Worm (Caenorhabditis elegans): ENCODE results near the gene C53A5.17.
A peak's percentile ranks its signal among the peaks of the same experiment; 100 is the strongest.

The C53A5.17 gene

DNA sequence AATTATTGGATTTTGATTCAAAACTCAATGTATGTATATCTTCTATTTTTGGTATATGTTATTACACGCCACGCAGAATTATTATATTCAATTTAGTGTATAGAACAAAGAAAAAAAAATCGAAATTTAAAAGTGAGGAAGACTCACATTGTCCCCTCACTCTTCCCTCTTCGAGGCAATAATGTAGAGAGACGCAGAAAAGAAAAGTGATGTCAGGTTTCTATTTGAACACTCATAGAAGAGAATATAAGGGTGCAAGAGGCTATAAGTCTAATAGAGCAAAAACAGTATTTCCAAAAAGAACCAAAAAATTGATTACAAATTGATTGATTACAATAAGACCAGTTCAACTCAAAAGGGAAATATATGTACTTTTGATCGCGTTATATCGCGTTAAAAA is 27.6 kb upstream of the C53A5.17 start:
- TF ChIP-seq unc-120 (tag; optimal IDR thresholded peaks at IDR 0.05; ENCODE audit: poor library complexity, severe bottlenecking) (peak; percentile 9), nhr-12 (tag; optimal IDR thresholded peaks at IDR 0.05) (no peak)

DNA sequence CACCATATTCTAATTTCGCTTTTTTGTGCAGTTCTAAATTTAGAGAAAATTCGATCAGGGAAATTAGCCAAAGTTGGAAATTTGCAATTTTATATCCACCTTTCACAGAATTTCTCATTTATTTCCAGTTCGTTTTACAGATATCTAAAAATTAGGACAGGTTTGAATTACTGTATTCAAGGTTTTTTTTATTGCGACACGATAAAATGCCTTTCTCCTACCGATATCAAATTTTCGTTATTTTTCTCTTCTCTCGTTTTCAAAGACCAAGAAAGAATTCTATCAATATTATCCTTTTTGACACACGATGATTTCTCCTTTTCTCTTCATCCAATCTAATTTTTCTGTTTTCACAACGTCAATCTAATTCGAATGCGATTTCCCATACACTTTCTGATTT is 25.7 kb upstream of the C53A5.17 start, which contains the start of gene C53A5.13:
Gene C53A5.13, plus strand, starts transcription at position 301 of the 400 bp plus-strand sequence.
- TF ChIP-seq blmp-1 (tag; optimal IDR thresholded peaks at IDR 0.05) = no peak
- no peak for TF ChIP-seq sptf-1 (tag; optimal IDR thresholded peaks at IDR 0.05)
- TF ChIP-seq sem-2 (GFP tag; optimal IDR thresholded peaks at IDR 0.05) = no peak
- TF ChIP-seq M03D4.4 (tag; optimal IDR thresholded peaks at IDR 0.05) = no peak
- TF ChIP-seq unc-62 (GFP tag; optimal IDR thresholded peaks at IDR 0.05) = no peak
- no peak for TF ChIP-seq elt-1 (tag; optimal IDR thresholded peaks at IDR 0.05; ENCODE audit: borderline replicate concordance, insufficient read depth)
- no peak for TF ChIP-seq mls-2 (tag; optimal IDR thresholded peaks at IDR 0.05)
- no peak for TF ChIP-seq unc-120 (tag; optimal IDR thresholded peaks at IDR 0.05; ENCODE audit: poor library complexity, severe bottlenecking)
- TF ChIP-seq lsy-2 (tag; optimal IDR thresholded peaks at IDR 0.05) = no peak
- TF ChIP-seq snpc-4 (tag; optimal IDR thresholded peaks at IDR 0.05) = no peak
- TF ChIP-seq zip-8 (tag; optimal IDR thresholded peaks at IDR 0.05) = no peak
- TF ChIP-seq hlh-1 (tag; optimal IDR thresholded peaks at IDR 0.05) = no peak

DNA sequence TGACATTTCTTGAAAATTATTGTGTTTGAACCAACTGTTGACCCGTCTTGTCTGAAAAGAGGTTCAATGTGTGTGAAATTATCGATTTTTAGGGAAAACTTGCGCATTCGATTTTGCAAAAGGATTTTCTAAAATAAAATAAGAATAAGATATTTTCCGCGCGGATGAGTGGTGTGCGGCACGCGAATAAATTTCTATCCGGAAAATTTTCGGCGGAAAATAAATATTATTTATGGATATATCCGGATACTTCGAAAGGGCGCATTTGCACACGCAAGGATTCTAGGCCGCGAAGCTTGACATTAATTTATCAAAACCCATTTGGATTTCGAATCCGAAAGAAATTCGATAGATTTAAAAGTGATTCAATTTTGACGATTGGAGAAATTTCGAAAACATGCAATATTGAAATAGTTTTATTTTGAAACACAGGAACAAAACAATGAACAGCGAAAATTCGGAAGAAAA is 24.9 kb upstream of the C53A5.17 start, which contains the start of gene rike-1:
Gene rike-1, minus strand, starts transcription at position 51 of the 468 bp plus-strand sequence.
- peak; percentile 57 for TF ChIP-seq mep-1 (tag; optimal IDR thresholded peaks at IDR 0.05)
- TF ChIP-seq ceh-39 (tag; optimal IDR thresholded peaks at IDR 0.05) = peak; percentile 41
- peak; percentile 22 for TF ChIP-seq unc-120 (tag; optimal IDR thresholded peaks at IDR 0.05; ENCODE audit: poor library complexity, severe bottlenecking)
- no peak for TF ChIP-seq blmp-1 (tag; optimal IDR thresholded peaks at IDR 0.05)
- peak; percentile 8 for TF ChIP-seq nhr-2 (tag; optimal IDR thresholded peaks at IDR 0.05)
- peak; percentile 62 for TF ChIP-seq ces-1 (GFP tag; optimal IDR thresholded peaks at IDR 0.05)
- no peak for TF ChIP-seq bed-3 (GFP tag; optimal IDR thresholded peaks at IDR 0.05)

DNA sequence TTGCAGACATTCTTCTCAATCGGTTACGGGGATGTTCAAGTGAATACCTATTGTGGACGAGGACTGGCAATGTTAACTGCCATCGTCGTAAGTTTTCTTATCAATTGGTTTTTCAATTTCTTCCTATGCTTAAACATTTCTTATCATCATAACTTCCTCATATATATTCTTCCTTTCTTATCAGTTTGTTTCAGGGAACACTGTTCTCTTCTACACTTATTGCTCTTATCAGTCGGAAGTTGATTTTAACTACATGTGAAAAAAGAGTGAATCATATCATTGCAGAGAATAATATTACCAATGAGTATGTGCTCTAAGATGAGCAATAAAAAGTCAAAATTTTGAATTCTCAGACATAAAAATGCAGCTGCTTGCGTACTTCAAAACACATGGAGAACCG is 21.2 kb upstream of the C53A5.17 start:
- no peak for TF ChIP-seq ceh-39 (tag; optimal IDR thresholded peaks at IDR 0.05)
- no peak for TF ChIP-seq nhr-12 (tag; optimal IDR thresholded peaks at IDR 0.05)
- no peak for TF ChIP-seq ceh-83 (GFP tag; optimal IDR thresholded peaks at IDR 0.05)
- no peak for TF ChIP-seq ces-1 (GFP tag; optimal IDR thresholded peaks at IDR 0.05)
- no peak for TF ChIP-seq unc-39 (tag; optimal IDR thresholded peaks at IDR 0.05)
- TF ChIP-seq lin-32 (GFP tag; optimal IDR thresholded peaks at IDR 0.05) = no peak
- no peak for TF ChIP-seq M03D4.4 (tag; optimal IDR thresholded peaks at IDR 0.05)
- TF ChIP-seq cnd-1 (tag; optimal IDR thresholded peaks at IDR 0.05) = no peak
- TF ChIP-seq zip-8 (tag; optimal IDR thresholded peaks at IDR 0.05) = no peak
- no peak for TF ChIP-seq pha-4 (tag; optimal IDR thresholded peaks at IDR 0.05)
- no peak for TF ChIP-seq sptf-1 (tag; optimal IDR thresholded peaks at IDR 0.05)
- no peak for TF ChIP-seq tbx-8 (GFP tag; optimal IDR thresholded peaks at IDR 0.05)
- TF ChIP-seq bed-3 (GFP tag; optimal IDR thresholded peaks at IDR 0.05) = no peak
- TF ChIP-seq elt-1 (tag; optimal IDR thresholded peaks at IDR 0.05; ENCODE audit: borderline replicate concordance, insufficient read depth) = no peak
- TF ChIP-seq blmp-1 (tag; optimal IDR thresholded peaks at IDR 0.05) = no peak
- TF ChIP-seq hlh-1 (tag; optimal IDR thresholded peaks at IDR 0.05) = no peak
- TF ChIP-seq nhr-28 (tag; optimal IDR thresholded peaks at IDR 0.05) = no peak

DNA sequence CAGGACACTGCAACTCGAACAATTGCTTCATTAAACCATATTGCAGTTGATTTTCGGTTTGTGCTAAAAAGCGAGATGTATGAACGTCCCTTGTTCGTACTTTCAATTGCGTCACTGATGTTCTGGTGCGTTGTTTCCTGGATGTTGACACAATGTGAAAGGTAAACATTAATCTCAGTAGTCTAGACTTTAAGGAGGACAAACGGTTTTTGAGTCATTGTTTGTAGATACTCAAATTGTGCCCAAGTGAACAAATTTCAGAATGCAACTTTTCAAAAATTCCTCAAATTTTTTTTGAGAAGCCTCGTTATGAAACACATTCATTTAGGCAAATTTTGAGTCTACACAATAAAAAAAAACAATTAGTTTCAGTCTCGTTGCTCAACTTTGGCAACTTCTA is 20.0 kb upstream of the C53A5.17 start:
- TF ChIP-seq nhr-28 (tag; optimal IDR thresholded peaks at IDR 0.05) (no peak), mep-1 (tag; optimal IDR thresholded peaks at IDR 0.05) (no peak), lin-32 (GFP tag; optimal IDR thresholded peaks at IDR 0.05) (no peak), snpc-4 (tag; optimal IDR thresholded peaks at IDR 0.05) (no peak), blmp-1 (tag; optimal IDR thresholded peaks at IDR 0.05) (no peak), nhr-237 (tag; optimal IDR thresholded peaks at IDR 0.05) (no peak), ces-1 (GFP tag; optimal IDR thresholded peaks at IDR 0.05) (no peak), flh-1 (GFP tag; optimal IDR thresholded peaks at IDR 0.05) (no peak), nhr-12 (tag; optimal IDR thresholded peaks at IDR 0.05) (no peak), bed-3 (GFP tag; optimal IDR thresholded peaks at IDR 0.05) (no peak), unc-39 (tag; optimal IDR thresholded peaks at IDR 0.05) (no peak), unc-120 (tag; optimal IDR thresholded peaks at IDR 0.05; ENCODE audit: poor library complexity, severe bottlenecking) (no peak)

DNA sequence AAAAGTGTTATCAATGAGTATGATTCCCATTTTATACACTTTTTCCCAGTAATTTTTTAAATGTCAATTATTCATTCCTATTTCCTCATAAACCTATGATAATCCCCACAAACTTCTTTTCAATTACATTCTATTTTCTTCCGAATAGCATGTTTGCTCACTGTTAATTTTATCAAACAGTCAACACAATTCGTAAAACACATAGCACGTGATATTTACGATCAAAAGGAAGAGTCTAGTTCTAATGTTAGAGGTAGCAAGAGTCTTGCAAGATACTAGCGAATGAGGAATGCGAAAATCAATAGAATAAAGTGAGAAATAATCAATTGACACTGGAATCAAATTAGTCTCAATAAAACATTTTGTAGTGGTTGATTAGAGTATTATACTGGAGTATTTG is 18.5 kb upstream of the C53A5.17 start:
- TF ChIP-seq mab-5 (tag; optimal IDR thresholded peaks at IDR 0.05) (no peak), unc-120 (tag; optimal IDR thresholded peaks at IDR 0.05; ENCODE audit: poor library complexity, severe bottlenecking) (no peak), mep-1 (tag; optimal IDR thresholded peaks at IDR 0.05) (no peak), sem-2 (GFP tag; optimal IDR thresholded peaks at IDR 0.05) (no peak), tbx-8 (GFP tag; optimal IDR thresholded peaks at IDR 0.05) (no peak), nhr-2 (tag; optimal IDR thresholded peaks at IDR 0.05) (no peak), nhr-76 (tag; optimal IDR thresholded peaks at IDR 0.05) (no peak), ham-2 (GFP tag; optimal IDR thresholded peaks at IDR 0.05) (no peak), lin-13 (tag; optimal IDR thresholded peaks at IDR 0.05) (no peak), cnd-1 (tag; optimal IDR thresholded peaks at IDR 0.05) (no peak), nhr-237 (tag; optimal IDR thresholded peaks at IDR 0.05) (no peak), zip-8 (tag; optimal IDR thresholded peaks at IDR 0.05) (no peak), blmp-1 (tag; optimal IDR thresholded peaks at IDR 0.05) (no peak), M03D4.4 (tag; optimal IDR thresholded peaks at IDR 0.05) (no peak)
